Worm (Caenorhabditis elegans) whole organism, L3 larva: ENCODE results near the gene irld-14.

Experiments
- ceh-16 ChIP-seq: sonication (generic microtip); optimal IDR thresholded peaks from 2 replicates; lab custom pipeline; 2017; ENCODE audit warnings: missing biosample characterization, missing genetic modification characterization
- daf-12 ChIP-seq: fragments of 150-350 bp; optimal IDR thresholded peaks from 2 replicates; lab custom pipeline; 2014; ENCODE audit warnings: missing biosample characterization, missing genetic modification reagents, missing genetic modification characterization
- egl-27 ChIP-seq: sonication (generic microtip); optimal IDR thresholded peaks from 4 replicates; lab custom pipeline; 2017; ENCODE audit warnings: missing biosample characterization, missing genetic modification reagents, missing genetic modification characterization
- elt-3 ChIP-seq, 3 experiments: fragments of 150-350 bp in 1 of 3; sonication (generic microtip) in 2 of 3; optimal IDR thresholded peaks; 2 replicates in 2 of 3; 4 replicates in 1 of 3; lab custom pipeline; 2014 to 2017; ENCODE audit warnings: missing biosample characterization in 3 of 3, missing genetic modification characterization in 3 of 3
- skn-1 ChIP-seq: fragments of 150-350 bp; optimal IDR thresholded peaks from 2 replicates; lab custom pipeline; 2014; ENCODE audit warnings: missing biosample characterization, missing genetic modification characterization
- snpc-4 ChIP-seq: fragments of 150-350 bp; optimal IDR thresholded peaks from 2 replicates; lab custom pipeline; 2014; ENCODE audit warnings: missing biosample characterization, missing genetic modification characterization

ce11 chrV:14979937-14980336, 16.4 kb upstream of the irld-14 start, which contains the start of gene xbx-1:
- no peak for TF ChIP-seq snpc-4 (tag; lab: Kevin White, UChicago)
- TF ChIP-seq ceh-16 (tag; lab: Kevin White, UChicago): no peak
- TF ChIP-seq skn-1 (tag; lab: Kevin White, UChicago): no peak
- TF ChIP-seq elt-3 (tag; optimal IDR thresholded peaks at IDR 0.05; lab: Kevin White, UChicago): no peak
- no peak for TF ChIP-seq egl-27 (tag; lab: Kevin White, UChicago)
- no peak for TF ChIP-seq daf-12 (tag; lab: Kevin White, UChicago)
